Fruit fly (Drosophila melanogaster) whole organism, embryonic: ENCODE results near the gene Patr-1.

Experiments
- ATbp ChIP-seq: fragments of 200-800 bp; sonication (Bioruptor generic); optimal IDR thresholded peaks from 2 replicates; lab custom pipeline; 2017; ENCODE audit warnings: missing biosample characterization, mild to moderate bottlenecking, missing genetic modification characterization, missing genetic modification reagents
- Adf1 ChIP-seq: fragments of 200-800 bp; sonication (Bioruptor generic); IDR thresholded peaks from 2 replicates; pipeline ENCODE4 v1.3.6; 2022; ENCODE audit warnings: missing biosample characterization, missing genetic modification characterization
- Atf6 ChIP-seq: fragments of 200-800 bp; sonication (Bioruptor generic); IDR thresholded peaks from 2 replicates; pipeline ENCODE4 v1.3.6; 2022; ENCODE audit warnings: missing biosample characterization, missing genetic modification characterization
- B-H2 ChIP-seq: fragments of 200-800 bp; sonication (Bioruptor generic); optimal IDR thresholded peaks from 2 replicates; lab custom pipeline; 2018; ENCODE audit warnings: missing biosample characterization, mild to moderate bottlenecking, missing genetic modification characterization
- BEAF-32 ChIP-seq: fragments of 200-800 bp; sonication (Bioruptor generic); optimal IDR thresholded peaks from 3 replicates; lab custom pipeline; 2017; ENCODE audit warnings: missing biosample characterization, missing genetic modification characterization, mild to moderate bottlenecking, moderate library complexity, missing genetic modification reagents
- Bdp1 ChIP-seq: fragments of 200-800 bp; sonication (Bioruptor generic); optimal IDR thresholded peaks from 3 replicates; lab custom pipeline; 2016; ENCODE audit warnings: missing biosample characterization, missing genetic modification characterization
- CG1024 ChIP-seq: fragments of 200-800 bp; sonication (Bioruptor generic); IDR thresholded peaks from 2 replicates; pipeline ENCODE4 v1.3.6; 2022; ENCODE audit warnings: missing biosample characterization, missing genetic modification characterization
- CG10366 ChIP-seq: fragments of 200-800 bp; sonication (Bioruptor generic); IDR thresholded peaks from 2 replicates; pipeline ENCODE4 v1.3.6; 2022; ENCODE audit warnings: missing biosample characterization, missing genetic modification characterization
- CG10565 ChIP-seq: fragments of 200-800 bp; sonication (Bioruptor generic); optimal IDR thresholded peaks from 3 replicates; lab custom pipeline; 2016; ENCODE audit warnings: missing biosample characterization, mild to moderate bottlenecking, missing genetic modification characterization
- CG10979 ChIP-seq: fragments of 200-800 bp; sonication (Bioruptor generic); optimal IDR thresholded peaks from 2 replicates; lab custom pipeline; 2018; ENCODE audit warnings: missing biosample characterization, mild to moderate bottlenecking, missing genetic modification characterization, moderate library complexity
- CG12942 ChIP-seq: fragments of 200-800 bp; sonication (Bioruptor generic); optimal IDR thresholded peaks from 3 replicates; lab custom pipeline; 2016; ENCODE audit warnings: missing biosample characterization, missing genetic modification characterization
- CG14860 ChIP-seq: fragments of 200-800 bp; sonication (Bioruptor generic); IDR thresholded peaks from 3 replicates; pipeline ENCODE4 v1.3.6; 2022; ENCODE audit warnings: missing biosample characterization, missing genetic modification characterization; ENCODE audit not compliant: partially characterized antibody
- CG15601 ChIP-seq: fragments of 200-800 bp; sonication (Bioruptor generic); optimal IDR thresholded peaks from 3 replicates; lab custom pipeline; 2019; ENCODE audit warnings: missing biosample characterization, mild to moderate bottlenecking, missing genetic modification characterization, moderate library complexity
- CG1647 ChIP-seq: fragments of 200-800 bp; sonication (Bioruptor generic); optimal IDR thresholded peaks from 3 replicates; lab custom pipeline; 2016; ENCODE audit warnings: missing biosample characterization, missing genetic modification characterization
- CG16813 ChIP-seq: fragments of 200-800 bp; sonication (Bioruptor generic); IDR thresholded peaks from 3 replicates; pipeline ENCODE4 v1.3.6; 2022; ENCODE audit warnings: missing biosample characterization, missing genetic modification characterization; ENCODE audit not compliant: partially characterized antibody
- CG2129 ChIP-seq: fragments of 200-800 bp; sonication (Bioruptor generic); IDR thresholded peaks from 2 replicates; pipeline ENCODE4 v1.3.6; 2022; ENCODE audit warnings: missing biosample characterization, missing genetic modification characterization; ENCODE audit not compliant: partially characterized antibody
- CG2889 ChIP-seq: fragments of 200-800 bp; sonication (Bioruptor generic); IDR thresholded peaks from 3 replicates; pipeline ENCODE4 v1.3.6; 2022; ENCODE audit warnings: missing biosample characterization, missing genetic modification characterization
- CG30020 ChIP-seq: fragments of 200-800 bp; optimal IDR thresholded peaks from 2 replicates; lab custom pipeline; 2019; ENCODE audit warnings: missing biosample characterization, mild to moderate bottlenecking, missing genetic modification characterization, moderate library complexity
- CG31365 ChIP-seq: fragments of 200-800 bp; sonication (Bioruptor generic); optimal IDR thresholded peaks from 2 replicates; lab custom pipeline; 2018; ENCODE audit warnings: missing biosample characterization, mild to moderate bottlenecking, missing genetic modification characterization
- CG31441 ChIP-seq: fragments of 200-800 bp; sonication (Bioruptor generic); IDR thresholded peaks from 2 replicates; pipeline ENCODE4 v1.3.6; 2022; ENCODE audit warnings: missing biosample characterization, missing genetic modification characterization
- CG34376 ChIP-seq: fragments of 200-800 bp; sonication (Bioruptor generic); optimal IDR thresholded peaks from 2 replicates; lab custom pipeline; 2018; ENCODE audit warnings: missing biosample characterization, mild to moderate bottlenecking, missing genetic modification characterization
- CG4282 ChIP-seq: fragments of 200-800 bp; sonication (Bioruptor generic); optimal IDR thresholded peaks from 2 replicates; lab custom pipeline; 2016; ENCODE audit warnings: missing biosample characterization, missing genetic modification characterization
- CG4730 ChIP-seq: fragments of 200-800 bp; sonication (Bioruptor generic); IDR thresholded peaks from 2 replicates; pipeline ENCODE4 v1.3.6; 2022; ENCODE audit warnings: missing biosample characterization, missing genetic modification characterization
- CG6254 ChIP-seq: fragments of 200-800 bp; sonication (Bioruptor generic); optimal IDR thresholded peaks from 3 replicates; lab custom pipeline; 2017; ENCODE audit warnings: mild to moderate bottlenecking, missing biosample characterization, missing genetic modification reagents, missing genetic modification characterization
- CG6683 ChIP-seq: fragments of 200-800 bp; sonication (Bioruptor generic); optimal IDR thresholded peaks from 2 replicates; lab custom pipeline; 2017; ENCODE audit warnings: missing biosample characterization, mild to moderate bottlenecking, missing genetic modification characterization, missing genetic modification reagents
- CG8281 ChIP-seq: fragments of 200-800 bp; sonication (Bioruptor generic); optimal IDR thresholded peaks from 2 replicates; lab custom pipeline; 2018; ENCODE audit warnings: missing biosample characterization, mild to moderate bottlenecking, missing genetic modification characterization, moderate library complexity
- D19A ChIP-seq: fragments of 200-800 bp; optimal IDR thresholded peaks from 3 replicates; lab custom pipeline; 2019; ENCODE audit warnings: missing biosample characterization, mild to moderate bottlenecking, missing genetic modification characterization, moderate library complexity
- D19B ChIP-seq: fragments of 200-800 bp; sonication (Bioruptor generic); optimal IDR thresholded peaks from 2 replicates; lab custom pipeline; 2017; ENCODE audit warnings: missing biosample characterization, mild to moderate bottlenecking, missing genetic modification characterization
- Dfd ChIP-seq, 2 experiments: fragments of >200 bp; optimal IDR thresholded peaks; 2 replicates each; lab custom pipeline; 2017; ENCODE audit warnings: missing biosample characterization in 2 of 2, missing genetic modification characterization in 2 of 2
- E2f1 ChIP-seq: fragments of 200-800 bp; sonication (Bioruptor generic); IDR thresholded peaks from 2 replicates; pipeline ENCODE4 v1.3.6; 2022; ENCODE audit warnings: missing biosample characterization, missing genetic modification characterization
- Elba2 ChIP-seq: fragments of 200-800 bp; sonication (Bioruptor generic); optimal IDR thresholded peaks from 3 replicates; lab custom pipeline; 2016; ENCODE audit warnings: missing biosample characterization, missing genetic modification characterization
- Fer3 ChIP-seq: fragments of 200-800 bp; sonication (Bioruptor generic); optimal IDR thresholded peaks from 2 replicates; lab custom pipeline; 2018; ENCODE audit warnings: missing biosample characterization, mild to moderate bottlenecking, missing genetic modification characterization, moderate library complexity
- Hmx ChIP-seq: fragments of 200-800 bp; sonication (Bioruptor generic); optimal IDR thresholded peaks from 2 replicates; lab custom pipeline; 2016; ENCODE audit warnings: missing biosample characterization, missing genetic modification characterization
- Hr3 ChIP-seq: fragments of 200-800 bp; sonication (Bioruptor generic); optimal IDR thresholded peaks from 3 replicates; lab custom pipeline; 2016; ENCODE audit warnings: missing biosample characterization, missing genetic modification characterization
- Ptx1 ChIP-seq: fragments of 200-800 bp; sonication (Bioruptor generic); IDR thresholded peaks from 2 replicates; pipeline ENCODE4 v1.3.6; 2022; ENCODE audit warnings: missing biosample characterization, missing genetic modification characterization
- aop ChIP-seq: fragments of 200-800 bp; sonication (Bioruptor generic); IDR thresholded peaks from 2 replicates; pipeline ENCODE4 v1.3.6; 2022; ENCODE audit warnings: missing biosample characterization, missing genetic modification characterization
- crol ChIP-seq: fragments of 200-800 bp; sonication (Bioruptor generic); IDR thresholded peaks from 2 replicates; pipeline ENCODE4 v1.3.6; 2022; ENCODE audit warnings: missing biosample characterization, missing genetic modification characterization
- dimm ChIP-seq: fragments of 200-800 bp; sonication (Bioruptor generic); IDR thresholded peaks from 2 replicates; pipeline ENCODE4 v1.3.6; 2022; ENCODE audit warnings: missing biosample characterization, missing genetic modification characterization
- disco-r ChIP-seq: fragments of 200-800 bp; sonication (Bioruptor generic); optimal IDR thresholded peaks from 2 replicates; lab custom pipeline; 2016; ENCODE audit warnings: missing biosample characterization, missing genetic modification characterization
- eve ChIP-seq, 2 experiments: fragments of >200 bp; optimal IDR thresholded peaks; 2 replicates each; lab custom pipeline; 2017; ENCODE audit warnings: missing biosample characterization in 2 of 2, missing genetic modification characterization in 2 of 2
- fu2 ChIP-seq: fragments of 200-800 bp; sonication (Bioruptor generic); optimal IDR thresholded peaks from 2 replicates; lab custom pipeline; 2016; ENCODE audit warnings: missing biosample characterization, missing genetic modification characterization
- gem ChIP-seq: fragments of 200-800 bp; sonication (Bioruptor generic); optimal IDR thresholded peaks from 2 replicates; lab custom pipeline; 2019; ENCODE audit warnings: missing biosample characterization, mild to moderate bottlenecking, missing genetic modification characterization, moderate library complexity
- ham ChIP-seq: fragments of 200-800 bp; sonication (Bioruptor generic); IDR thresholded peaks from 2 replicates; pipeline ENCODE4 v1.3.6; 2022; ENCODE audit warnings: missing biosample characterization, missing genetic modification characterization
- hb ChIP-seq: fragments of 200-800 bp; sonication (Bioruptor generic); IDR thresholded peaks from 3 replicates; pipeline ENCODE4 v1.3.6; 2022; ENCODE audit warnings: missing biosample characterization, missing genetic modification characterization; ENCODE audit not compliant: partially characterized antibody
- her ChIP-seq: fragments of 200-800 bp; sonication (Bioruptor generic); optimal IDR thresholded peaks from 2 replicates; lab custom pipeline; 2016; ENCODE audit warnings: missing biosample characterization, missing genetic modification characterization
- klu ChIP-seq: fragments of 200-800 bp; sonication (Bioruptor generic); IDR thresholded peaks from 2 replicates; pipeline ENCODE4 v1.3.6; 2022; ENCODE audit warnings: missing biosample characterization, missing genetic modification characterization
- lmd ChIP-seq: fragments of 200-800 bp; sonication (Bioruptor generic); IDR thresholded peaks from 2 replicates; pipeline ENCODE4 v1.3.6; 2022; ENCODE audit warnings: missing biosample characterization, missing genetic modification characterization
- maf-S ChIP-seq: fragments of 200-800 bp; sonication (Bioruptor generic); optimal IDR thresholded peaks from 2 replicates; lab custom pipeline; 2016; ENCODE audit warnings: missing biosample characterization, missing genetic modification characterization
- salm ChIP-seq: fragments of 200-800 bp; sonication (Bioruptor generic); optimal IDR thresholded peaks from 2 replicates; lab custom pipeline; 2018; ENCODE audit warnings: missing biosample characterization, mild to moderate bottlenecking, missing genetic modification characterization
- sd ChIP-seq: fragments of 200-800 bp; sonication (Bioruptor generic); optimal IDR thresholded peaks from 3 replicates; lab custom pipeline; 2018; ENCODE audit warnings: missing biosample characterization, mild to moderate bottlenecking, missing genetic modification characterization, moderate library complexity
- zfh2 ChIP-seq: fragments of 200-800 bp; sonication (Bioruptor generic); optimal IDR thresholded peaks from 2 replicates; lab custom pipeline; 2016; ENCODE audit warnings: missing biosample characterization, missing genetic modification characterization

Patr-1 gene

DNA sequence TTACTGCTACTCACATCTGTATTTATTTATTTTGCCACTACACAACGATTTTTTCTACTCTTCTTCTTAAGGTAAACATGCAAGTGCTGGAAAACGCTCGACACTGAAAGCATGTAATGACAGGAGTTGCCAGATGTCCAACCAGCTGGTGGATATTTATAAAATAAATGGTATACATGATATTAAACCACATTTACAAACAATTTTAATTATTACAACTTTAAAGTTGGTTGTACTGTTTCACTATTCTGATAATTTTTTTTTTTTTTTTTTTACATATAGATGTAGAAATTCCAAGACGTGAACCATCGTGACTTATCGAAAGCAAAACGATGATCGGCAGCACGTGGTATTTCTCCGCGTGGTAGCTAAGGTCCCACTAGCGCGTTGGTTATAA is 36.5 kb downstream of the Patr-1 start, which contains the start of the genes Keap1 and kuk (continued):
- no peak for TF ChIP-seq E2f1 (GFP tag; lab: Robert Waterston, UW)
- peak; percentile 34 for TF ChIP-seq Fer3 (tag; lab: Kevin White, UChicago)
- TF ChIP-seq CG10979 (tag; lab: Kevin White, UChicago) = no peak
- TF ChIP-seq dimm (GFP tag; lab: Robert Waterston, UW) = no peak
- no peak for TF ChIP-seq CG4730 (GFP tag; lab: Robert Waterston, UW)
- TF ChIP-seq CG31365 (tag; lab: Kevin White, UChicago) = no peak
- TF ChIP-seq CG2129 (GFP tag; lab: Robert Waterston, UW) = peak; percentile 66
- no peak for TF ChIP-seq Elba2 (GFP tag; lab: Kevin White, UChicago)
- TF ChIP-seq CG16813 = peak; percentile 78
- no peak for TF ChIP-seq CG31441 (GFP tag; lab: Robert Waterston, UW)
- TF ChIP-seq salm = no peak
- no peak for TF ChIP-seq crol (GFP tag; lab: Robert Waterston, UW)
- TF ChIP-seq ATbp = peak; percentile 24
- no peak for TF ChIP-seq Atf6 (GFP tag; lab: Robert Waterston, UW)
- TF ChIP-seq CG6254 (GFP tag; lab: Kevin White, UChicago) = no peak
- peak; percentile 1 for TF ChIP-seq CG15601 (tag; lab: Kevin White, UChicago)
- no peak for TF ChIP-seq eve (GFP tag; optimal IDR thresholded peaks at IDR 0.05; lab: Kevin White, UChicago)
- TF ChIP-seq CG4282 (GFP tag; lab: Kevin White, UChicago) = no peak
- TF ChIP-seq disco-r (GFP tag; lab: Kevin White, UChicago) = no peak
- peak; percentile 71 for TF ChIP-seq CG1647 (GFP tag; lab: Kevin White, UChicago)
- peak; percentile 46; the same call in 1 of the 2 replicates for TF ChIP-seq lmd
- TF ChIP-seq CG6683 = no peak
- no peak for TF ChIP-seq Hmx
- no peak for TF ChIP-seq Dfd (GFP tag; optimal IDR thresholded peaks at IDR 0.05; lab: Kevin White, UChicago)
- no peak for TF ChIP-seq ham
- TF ChIP-seq Hr3 (GFP tag; lab: Kevin White, UChicago) = peak; percentile 64
- TF ChIP-seq fu2 = peak; percentile 63
- TF ChIP-seq Adf1 (GFP tag; lab: Robert Waterston, UW) = no peak
- no peak for TF ChIP-seq D19A (tag; lab: Kevin White, UChicago)
- peak; percentile 43 for TF ChIP-seq sd (tag; lab: Kevin White, UChicago)
- peak; percentile 56 for TF ChIP-seq zfh2 (GFP tag; lab: Kevin White, UChicago)
- peak; percentile 68 for TF ChIP-seq CG14860 (GFP tag; lab: Robert Waterston, UW)
- 0 out of 2 replicates have a peak, but pooled peaks have one; percentile 26 for TF ChIP-seq CG1024 (GFP tag; lab: Robert Waterston, UW)
- peak; percentile 9 for TF ChIP-seq CG30020
- TF ChIP-seq D19B (GFP tag; lab: Kevin White, UChicago) = peak; percentile 50
- peak; percentile 60 for TF ChIP-seq Bdp1 (GFP tag; lab: Kevin White, UChicago)
- 0 out of 3 replicates have a peak, but pooled peaks have one; percentile 4 for TF ChIP-seq CG2889 (GFP tag; lab: Robert Waterston, UW)
- TF ChIP-seq CG8281 = no peak
- TF ChIP-seq gem (tag; lab: Kevin White, UChicago) = peak; percentile 61
- TF ChIP-seq aop (GFP tag; lab: Robert Waterston, UW) = no peak
- no peak for TF ChIP-seq klu (GFP tag; lab: Robert Waterston, UW)
- TF ChIP-seq CG12942 = peak; percentile 57
- peak; percentile 44 for TF ChIP-seq CG10366 (GFP tag; lab: Robert Waterston, UW)
- TF ChIP-seq CG10565 (GFP tag; lab: Kevin White, UChicago) = no peak
- peak; percentile 29 for TF ChIP-seq her (GFP tag; lab: Kevin White, UChicago)
- TF ChIP-seq hb = peak; percentile 59; the same call in 2 of the 3 replicates
- peak; percentile 61 for TF ChIP-seq B-H2 (GFP tag; lab: Kevin White, UChicago)
- peak; percentile 95 for TF ChIP-seq BEAF-32 (GFP tag; lab: Kevin White, UChicago)
- peak; percentile 71 for TF ChIP-seq maf-S
- peak; percentile 61 for TF ChIP-seq Ptx1
- no peak for TF ChIP-seq CG34376 (GFP tag; lab: Kevin White, UChicago)
